Fruit fly (Drosophila melanogaster) whole organism, adult: ENCODE results near the gene CG3740.

ENCODE experiments used
- CG11617 ChIP-seq: fragments of 200-800 bp; sonication (Bioruptor generic); optimal IDR thresholded peaks from 2 replicates; lab custom pipeline; 2017; ENCODE audit warnings: mild to moderate bottlenecking, missing biosample characterization, missing genetic modification reagents, missing genetic modification characterization
- CG14711 ChIP-seq: fragments of 200-800 bp; sonication (Bioruptor generic); optimal IDR thresholded peaks from 2 replicates; lab custom pipeline; 2018; ENCODE audit warnings: missing biosample characterization, mild to moderate bottlenecking, missing genetic modification characterization, moderate library complexity
- CG7101 ChIP-seq: fragments of 200-800 bp; sonication (Bioruptor generic); optimal IDR thresholded peaks from 2 replicates; lab custom pipeline; 2018; ENCODE audit warnings: missing biosample characterization, mild to moderate bottlenecking, missing genetic modification characterization, moderate library complexity
- Mnt ChIP-seq: fragments of 200-800 bp; sonication (Bioruptor generic); optimal IDR thresholded peaks from 2 replicates; lab custom pipeline; 2016; ENCODE audit warnings: missing biosample characterization, mild to moderate bottlenecking, missing genetic modification characterization
- bab1 ChIP-seq: fragments of 200-800 bp; sonication (Bioruptor generic); optimal IDR thresholded peaks from 3 replicates; lab custom pipeline; 2019; ENCODE audit warnings: missing biosample characterization, mild to moderate bottlenecking, missing genetic modification characterization, moderate library complexity
- kay ChIP-seq: fragments of 200-800 bp; sonication (Bioruptor generic); peaks from one replicate; lab custom pipeline; 2016; ENCODE audit warnings: missing biosample characterization, missing genetic modification characterization, borderline replicate concordance
- ovo ChIP-seq: fragments of 200-800 bp; sonication (Bioruptor generic); optimal IDR thresholded peaks from 2 replicates; lab custom pipeline; 2016; ENCODE audit warnings: missing biosample characterization, missing genetic modification characterization
- pad ChIP-seq: fragments of 200-800 bp; sonication (Bioruptor generic); optimal IDR thresholded peaks from 3 replicates; lab custom pipeline; 2017; ENCODE audit warnings: missing biosample characterization, missing genetic modification characterization, mild to moderate bottlenecking, moderate library complexity, missing genetic modification reagents
- tj ChIP-seq: fragments of 200-800 bp; sonication (Bioruptor generic); optimal IDR thresholded peaks from 3 replicates; lab custom pipeline; 2017; ENCODE audit warnings: missing biosample characterization, mild to moderate bottlenecking, missing genetic modification characterization, moderate library complexity
- toe ChIP-seq: fragments of 200-800 bp; sonication (Bioruptor generic); optimal IDR thresholded peaks from 2 replicates; lab custom pipeline; 2016; ENCODE audit warnings: missing biosample characterization, missing genetic modification characterization

DNA sequence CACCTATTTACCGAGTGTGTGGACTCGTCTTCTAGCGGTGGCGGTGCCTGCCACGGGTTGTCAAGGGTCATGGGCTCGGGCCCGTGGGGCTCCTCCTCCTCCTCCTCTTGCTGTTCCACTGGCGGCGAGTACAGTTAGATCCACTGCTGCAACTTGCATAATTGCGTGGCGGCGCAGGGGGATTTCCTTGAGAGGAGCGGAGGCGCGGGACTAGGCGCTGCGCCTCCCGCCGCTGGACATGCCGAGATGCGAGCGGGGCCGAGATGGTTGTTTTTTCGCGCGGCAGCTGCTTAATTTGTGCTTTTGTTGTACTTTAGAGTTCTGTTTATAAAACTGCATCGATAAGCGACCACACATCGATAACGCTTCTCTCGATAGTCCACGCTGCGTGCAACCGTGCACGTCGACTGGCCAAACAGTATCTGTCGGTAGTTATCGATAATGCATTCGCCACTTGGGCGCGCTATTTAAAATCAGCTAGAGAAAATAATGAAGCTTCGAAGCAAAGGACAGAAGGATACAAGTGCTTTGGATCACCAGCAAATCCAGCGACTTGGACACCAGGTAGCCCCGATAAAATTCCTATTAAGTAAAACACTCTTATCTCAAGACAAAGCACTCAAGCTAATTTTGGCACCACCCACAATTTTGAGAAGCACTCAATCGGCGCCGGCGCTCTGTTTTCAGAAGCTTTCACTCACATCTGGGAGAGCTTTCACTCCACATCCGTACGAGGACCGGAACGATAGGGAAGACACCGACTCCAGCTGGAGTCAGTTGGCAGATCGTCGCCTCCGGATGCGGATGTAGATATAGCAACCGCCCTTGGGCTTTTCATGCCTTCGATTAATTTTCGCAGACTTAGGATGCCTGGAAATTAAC is 26.7 kb upstream of the CG3740 start, which contains the start of gene a6:
- TF ChIP-seq Mnt = no peak
- no peak for TF ChIP-seq pad (GFP tag; lab: Kevin White, UChicago)
- TF ChIP-seq CG11617 (GFP tag; lab: Kevin White, UChicago) = no peak
- no peak for TF ChIP-seq tj
- no peak for TF ChIP-seq CG14711 (tag; lab: Kevin White, UChicago)
- TF ChIP-seq kay (GFP tag; lab: Kevin White, UChicago) = no peak
- no peak for TF ChIP-seq CG7101 (tag; lab: Kevin White, UChicago)
- no peak for TF ChIP-seq toe
- TF ChIP-seq bab1 = peak; percentile 63
- no peak for TF ChIP-seq ovo
